Worm (Caenorhabditis elegans) whole organism, L1 larva: ENCODE results near the gene dmd-5.

Experiments
- C16A3.4 ChIP-seq: fragments of 150-350 bp; optimal IDR thresholded peaks from 2 replicates; lab custom pipeline; 2014; ENCODE audit warnings: missing biosample characterization, missing genetic modification characterization
- C34B4.2 ChIP-seq: sonication (generic microtip); optimal IDR thresholded peaks from 2 replicates; lab custom pipeline; 2017; ENCODE audit warnings: mild to moderate bottlenecking, missing genetic modification characterization, missing compliant biosample characterization
- F16B12.6 ChIP-seq: fragments of 150-350 bp; optimal IDR thresholded peaks from 2 replicates; lab custom pipeline; 2014; ENCODE audit warnings: missing biosample characterization, missing genetic modification characterization
- Y116A8C.19 ChIP-seq: sonication (generic microtip); optimal IDR thresholded peaks from 2 replicates; lab custom pipeline; 2016; ENCODE audit warnings: missing compliant biosample characterization, missing genetic modification characterization, borderline replicate concordance
- aha-1 ChIP-seq: fragments of 150-350 bp; optimal IDR thresholded peaks from 2 replicates; lab custom pipeline; 2014; ENCODE audit warnings: missing biosample characterization, missing genetic modification characterization
- ceh-63 ChIP-seq: fragments of 200-800 bp; sonication (Bioruptor generic); optimal IDR thresholded peaks from 2 replicates; lab custom pipeline; 2018; ENCODE audit warnings: mild to moderate bottlenecking, missing genetic modification characterization, missing compliant biosample characterization
- ceh-82 ChIP-seq, 3 experiments: fragments of 150-350 bp in 1 of 3; sonication (generic microtip) in 2 of 3; optimal IDR thresholded peaks; 2 replicates each; lab custom pipeline; 2014 to 2017; ENCODE audit warnings: missing biosample characterization in 3 of 3, missing genetic modification characterization in 3 of 3
- ceh-90 ChIP-seq: sonication (generic microtip); optimal IDR thresholded peaks from 2 replicates; lab custom pipeline; 2016; ENCODE audit warnings: missing genetic modification characterization, missing compliant biosample characterization
- dpl-1 ChIP-seq, 3 experiments: fragments of 150-350 bp in 2 of 3; sonication (generic microtip) in 1 of 3; optimal IDR thresholded peaks; 2 replicates each; lab custom pipeline; 2014 to 2017; ENCODE audit warnings: missing biosample characterization in 3 of 3, missing genetic modification characterization in 3 of 3, missing genetic modification reagents in 3 of 3
- dsc-1 ChIP-seq: sonication (generic microtip); optimal IDR thresholded peaks from 2 replicates; lab custom pipeline; 2016; ENCODE audit warnings: mild to moderate bottlenecking, missing genetic modification characterization, missing compliant biosample characterization
- efl-1 ChIP-seq, 4 experiments: fragments of 150-350 bp; optimal IDR thresholded peaks in 3 of 4; peaks in 1 of 4; 1 replicate in 1 of 4; 2 replicates in 3 of 4; lab custom pipeline; 2014; ENCODE audit warnings: missing biosample characterization in 2 of 4, missing genetic modification characterization in 2 of 4, missing genetic modification reagents in 2 of 4
- egl-13 ChIP-seq: sonication (generic microtip); optimal IDR thresholded peaks from 2 replicates; lab custom pipeline; 2016; ENCODE audit warnings: missing genotype, missing genetic modification reagents, missing genetic modification characterization, missing compliant biosample characterization
- fkh-4 ChIP-seq: sonication (generic microtip); optimal IDR thresholded peaks from 2 replicates; lab custom pipeline; 2016; ENCODE audit warnings: missing compliant biosample characterization, missing genetic modification characterization, borderline replicate concordance
- grh-1 ChIP-seq: fragments of 200-800 bp; sonication (Bioruptor generic); IDR thresholded peaks from 2 replicates; pipeline ENCODE4 v1.3.6; 2022; ENCODE audit warnings: missing genetic modification reagents, missing genetic modification characterization, missing compliant biosample characterization
- hlh-17 ChIP-seq: fragments of 200-800 bp; sonication (Bioruptor generic); optimal IDR thresholded peaks from 2 replicates; lab custom pipeline; 2018; ENCODE audit warnings: missing genetic modification characterization, mild to moderate bottlenecking, missing compliant biosample characterization, moderate library complexity, borderline replicate concordance
- hlh-4 ChIP-seq: sonication (generic microtip); optimal IDR thresholded peaks from 2 replicates; lab custom pipeline; 2016; ENCODE audit warnings: mild to moderate bottlenecking, missing genetic modification characterization, missing compliant biosample characterization
- irx-1 ChIP-seq: sonication (generic microtip); optimal IDR thresholded peaks from 2 replicates; lab custom pipeline; 2016; ENCODE audit warnings: missing genetic modification characterization, missing compliant biosample characterization
- isw-1 ChIP-seq: fragments of 200-800 bp; sonication (Bioruptor generic); IDR thresholded peaks from 2 replicates; pipeline ENCODE4 v1.3.6; 2022; ENCODE audit warnings: missing genetic modification characterization, missing compliant biosample characterization
- jun-1 ChIP-seq: fragments of 150-350 bp; optimal IDR thresholded peaks from 2 replicates; lab custom pipeline; 2014; ENCODE audit warnings: missing biosample characterization, missing genetic modification reagents, missing genetic modification characterization
- lin-14 ChIP-seq: fragments of 200-800 bp; sonication (Bioruptor generic); optimal IDR thresholded peaks from 2 replicates; lab custom pipeline; 2018; ENCODE audit warnings: mild to moderate bottlenecking, missing genetic modification characterization, moderate library complexity, missing compliant biosample characterization
- lin-15B ChIP-seq: fragments of 150-350 bp; sonication (generic microtip); optimal IDR thresholded peaks from 3 replicates; lab custom pipeline; 2014; ENCODE audit warnings: missing biosample characterization, missing genetic modification characterization
- mab-9 ChIP-seq: fragments of 200-800 bp; sonication (Bioruptor generic); IDR thresholded peaks from 2 replicates; pipeline ENCODE4 v1.3.6; 2022; ENCODE audit warnings: missing genetic modification reagents, missing genetic modification characterization, missing compliant biosample characterization
- nhr-12 ChIP-seq: sonication (generic microtip); optimal IDR thresholded peaks from 2 replicates; lab custom pipeline; 2017; ENCODE audit warnings: missing biosample characterization, missing genetic modification characterization
- nhr-20 ChIP-seq: sonication (generic microtip); optimal IDR thresholded peaks from 2 replicates; lab custom pipeline; 2016; ENCODE audit warnings: mild to moderate bottlenecking, missing genetic modification characterization, missing compliant biosample characterization
- nhr-237 ChIP-seq: fragments of 150-350 bp; optimal IDR thresholded peaks from 2 replicates; lab custom pipeline; 2014; ENCODE audit warnings: missing biosample characterization, missing genetic modification characterization
- nhr-28 ChIP-seq: fragments of 150-350 bp; optimal IDR thresholded peaks from 2 replicates; lab custom pipeline; 2014; ENCODE audit warnings: missing biosample characterization, missing genetic modification characterization
- nhr-71 ChIP-seq: sonication (generic microtip); optimal IDR thresholded peaks from 2 replicates; lab custom pipeline; 2016; ENCODE audit warnings: mild to moderate bottlenecking, missing genetic modification characterization, moderate library complexity, missing compliant biosample characterization
- nhr-76 ChIP-seq: sonication (generic microtip); optimal IDR thresholded peaks from 2 replicates; lab custom pipeline; 2017; ENCODE audit warnings: missing biosample characterization, missing genetic modification characterization
- nhr-77 ChIP-seq: fragments of 150-350 bp; optimal IDR thresholded peaks from 2 replicates; lab custom pipeline; 2014; ENCODE audit warnings: missing biosample characterization, missing genetic modification characterization
- nhr-84 ChIP-seq: sonication (generic microtip); optimal IDR thresholded peaks from 2 replicates; lab custom pipeline; 2017; ENCODE audit warnings: missing biosample characterization, missing genetic modification characterization
- nhr-90 ChIP-seq: sonication (generic microtip); optimal IDR thresholded peaks from 2 replicates; lab custom pipeline; 2016; ENCODE audit warnings: mild to moderate bottlenecking, missing genetic modification characterization, missing compliant biosample characterization; ENCODE audit not compliant: poor library complexity
- pag-3 ChIP-seq: sonication (generic microtip); optimal IDR thresholded peaks from 2 replicates; lab custom pipeline; 2017; ENCODE audit warnings: missing genetic modification characterization, mild to moderate bottlenecking, missing compliant biosample characterization, antibody characterized with exemption, borderline replicate concordance; ENCODE audit not compliant: insufficient read depth
- pax-3 ChIP-seq: fragments of 200-800 bp; sonication (Bioruptor generic); optimal IDR thresholded peaks from 2 replicates; lab custom pipeline; 2018; ENCODE audit warnings: mild to moderate bottlenecking, missing genetic modification characterization, moderate library complexity, missing compliant biosample characterization
- rnt-1 ChIP-seq: sonication (generic microtip); optimal IDR thresholded peaks from 2 replicates; lab custom pipeline; 2016; ENCODE audit warnings: mild to moderate bottlenecking, missing genetic modification characterization, moderate library complexity, missing compliant biosample characterization
- snpc-4 ChIP-seq: fragments of 150-350 bp; optimal IDR thresholded peaks from 2 replicates; lab custom pipeline; 2014; ENCODE audit warnings: missing biosample characterization, missing genetic modification characterization
- unc-130 ChIP-seq: fragments of 150-350 bp; optimal IDR thresholded peaks from 2 replicates; lab custom pipeline; 2017; ENCODE audit warnings: missing biosample characterization, missing genetic modification characterization, inconsistent platforms
- unc-62 ChIP-seq: fragments of 150-350 bp; optimal IDR thresholded peaks from 2 replicates; lab custom pipeline; 2014; ENCODE audit warnings: missing biosample characterization, missing genetic modification reagents, missing genetic modification characterization
- unc-86 ChIP-seq: sonication (generic microtip); optimal IDR thresholded peaks from 2 replicates; lab custom pipeline; 2016; ENCODE audit warnings: missing genetic modification characterization, missing compliant biosample characterization
- unc-98 ChIP-seq: fragments of 200-800 bp; sonication (Bioruptor generic); IDR thresholded peaks from 2 replicates; pipeline ENCODE4 v1.3.6; 2022; ENCODE audit warnings: missing genetic modification characterization, missing compliant biosample characterization
- vab-15 ChIP-seq: sonication (generic microtip); optimal IDR thresholded peaks from 2 replicates; lab custom pipeline; 2017; ENCODE audit warnings: missing genotype, mild to moderate bottlenecking, missing genetic modification characterization, missing compliant biosample characterization
- zip-4 ChIP-seq: fragments of 200-800 bp; sonication (Bioruptor generic); optimal IDR thresholded peaks from 2 replicates; lab custom pipeline; 2018; ENCODE audit warnings: mild to moderate bottlenecking, missing genetic modification characterization, moderate library complexity, missing compliant biosample characterization
- ztf-4 ChIP-seq: fragments of 150-350 bp; optimal IDR thresholded peaks from 2 replicates; lab custom pipeline; 2014; ENCODE audit warnings: missing biosample characterization, missing genetic modification characterization

The dmd-5 gene

DNA sequence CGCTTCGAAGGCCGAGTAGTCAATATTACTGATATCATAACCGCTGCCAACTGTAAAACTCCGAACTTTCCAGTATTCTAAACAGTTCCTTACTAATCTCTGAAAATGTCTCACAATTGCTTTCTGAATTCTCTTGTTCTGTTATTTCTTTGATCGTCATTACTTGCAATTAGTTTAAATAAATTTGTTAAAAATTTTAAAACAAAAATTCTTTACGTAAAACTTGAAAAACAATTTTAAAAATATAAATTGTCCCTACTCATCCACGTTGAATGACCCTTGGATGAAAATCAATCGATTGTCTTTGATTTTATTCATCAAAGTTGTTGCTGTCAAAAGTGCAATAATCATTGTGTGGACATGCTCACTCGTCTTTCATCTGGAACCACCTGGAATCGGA, 20.2 kb upstream of the dmd-5 start, which contains the start of gene acdh-8:
acdh-8 (plus strand) TSS at position 301 of the 400 bp plus-strand sequence.
- TF ChIP-seq C16A3.4 (tag; lab: Kevin White, UChicago): no peak
- TF ChIP-seq nhr-77: no peak
- TF ChIP-seq aha-1 (tag; lab: Kevin White, UChicago): no peak
- no peak for TF ChIP-seq egl-13 (tag; lab: Kevin White, UChicago)
- TF ChIP-seq snpc-4 (tag; lab: Kevin White, UChicago): no peak
- no peak for TF ChIP-seq dsc-1
- no peak for TF ChIP-seq nhr-90 (tag; lab: Kevin White, UChicago)
- no peak for TF ChIP-seq unc-130 (tag; lab: Kevin White, UChicago)
- TF ChIP-seq ceh-63 (GFP tag; lab: Kevin White, UChicago): no peak
- TF ChIP-seq C34B4.2 (tag; lab: Kevin White, UChicago): no peak
- no peak for TF ChIP-seq nhr-28
- TF ChIP-seq, all 84 proteins: peak for 0

DNA sequence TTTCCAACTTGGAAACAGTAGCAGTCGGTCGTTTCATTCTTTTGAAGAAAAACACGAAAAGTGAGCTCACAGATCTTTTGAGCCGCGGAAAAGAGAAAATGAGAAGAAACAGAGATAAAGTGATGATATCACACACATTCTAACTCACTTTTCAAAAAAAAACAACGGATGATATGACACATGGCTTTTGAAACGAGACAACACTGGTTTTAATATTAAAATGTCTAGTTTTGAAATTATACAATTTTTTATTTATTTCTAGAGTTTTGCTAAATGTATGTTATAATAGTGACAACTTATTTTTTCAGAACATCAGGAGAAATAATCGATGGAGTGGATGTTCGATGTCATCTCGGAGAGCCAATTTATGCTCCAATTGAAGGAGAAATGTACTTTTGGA, 18.5 kb upstream of the dmd-5 start, which contains the start of gene K05F1.14:
K05F1.14 (minus strand) TSS at position 101 of the 400 bp plus-strand sequence.
- TF ChIP-seq nhr-90 (tag; lab: Kevin White, UChicago) (no peak), ceh-82 (tag; optimal IDR thresholded peaks at IDR 0.05; lab: Kevin White, UChicago) (no peak)

DNA sequence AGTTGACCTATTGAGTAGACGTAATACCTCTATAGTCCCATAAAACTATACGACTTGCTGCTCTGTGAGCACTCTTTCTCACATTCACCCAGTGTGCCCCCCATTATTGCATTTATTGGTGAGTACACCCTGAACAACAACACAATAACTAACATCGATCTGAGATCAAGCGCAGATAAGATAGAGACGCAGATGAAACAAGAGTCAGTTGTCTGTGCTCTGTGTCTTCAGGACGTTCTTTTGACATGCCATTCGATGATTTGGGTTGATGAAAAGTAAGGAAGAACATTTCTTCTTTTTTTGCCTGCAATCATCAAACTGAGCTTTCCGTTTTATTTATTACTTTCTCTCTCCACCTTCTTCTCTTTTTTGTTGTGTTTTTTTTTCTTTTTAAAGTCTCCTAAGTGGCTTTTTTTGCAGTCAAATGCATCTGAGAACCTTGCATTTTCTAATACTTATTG, 16.3 kb upstream of the dmd-5 start, which contains the start of gene lect-2:
lect-2 (plus strand) TSS at position 411 of the 461 bp plus-strand sequence.
- TF ChIP-seq pag-3: peak; percentile 89
- TF ChIP-seq ztf-4: no peak
- TF ChIP-seq unc-86 (tag; lab: Kevin White, UChicago): no peak
- no peak for TF ChIP-seq nhr-20 (tag; lab: Kevin White, UChicago)
- TF ChIP-seq unc-130 (tag; lab: Kevin White, UChicago): no peak
- no peak for TF ChIP-seq fkh-4
- TF ChIP-seq Y116A8C.19 (tag; lab: Kevin White, UChicago): no peak
- TF ChIP-seq rnt-1 (tag; lab: Kevin White, UChicago): peak; percentile 36
- no peak for TF ChIP-seq zip-4
- peak; percentile 0 for TF ChIP-seq nhr-71 (tag; lab: Kevin White, UChicago)
- no peak for TF ChIP-seq hlh-17 (GFP tag; lab: Kevin White, UChicago)
- peak; percentile 58 for TF ChIP-seq lin-14 (GFP tag; lab: Kevin White, UChicago)
- no peak for TF ChIP-seq mab-9
- no peak for TF ChIP-seq efl-1 (optimal IDR thresholded peaks at IDR 0.05; lab: Kevin White, UChicago)
- TF ChIP-seq efl-1 (GFP tag; optimal IDR thresholded peaks at IDR 0.05 in 1 of 2; lab: Kevin White, UChicago): peak in 1 of 2 experiments; percentile 42
- TF ChIP-seq F16B12.6: no peak
- TF ChIP-seq ceh-82 (tag; optimal IDR thresholded peaks at IDR 0.05; lab: Kevin White, UChicago): no peak

DNA sequence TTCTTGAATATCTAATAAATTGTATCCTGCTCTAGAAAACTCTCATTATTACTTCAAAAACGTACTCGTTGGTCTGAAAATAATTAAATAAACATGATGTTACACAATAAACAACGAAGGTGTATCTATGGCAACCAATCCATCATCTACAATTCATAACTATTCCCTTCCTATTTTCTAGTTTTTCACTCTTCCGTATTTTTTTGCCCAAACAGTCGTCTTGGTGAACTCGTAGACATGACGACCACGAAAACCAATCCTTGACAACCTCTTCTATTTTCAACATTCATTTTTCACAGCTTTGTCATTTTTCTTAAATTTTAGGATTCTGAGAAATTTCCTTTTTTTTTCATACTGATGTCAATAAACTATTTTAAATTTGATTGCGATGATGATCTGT, 14.8 kb upstream of the dmd-5 start, which contains the start of gene K05F1.13:
K05F1.13 (plus strand) TSS at position 301 of the 400 bp plus-strand sequence.
- TF ChIP-seq lin-15B (tag; lab: Kevin White, UChicago) (no peak), ztf-4 (no peak), hlh-4 (tag; lab: Kevin White, UChicago) (no peak), nhr-76 (no peak)

DNA sequence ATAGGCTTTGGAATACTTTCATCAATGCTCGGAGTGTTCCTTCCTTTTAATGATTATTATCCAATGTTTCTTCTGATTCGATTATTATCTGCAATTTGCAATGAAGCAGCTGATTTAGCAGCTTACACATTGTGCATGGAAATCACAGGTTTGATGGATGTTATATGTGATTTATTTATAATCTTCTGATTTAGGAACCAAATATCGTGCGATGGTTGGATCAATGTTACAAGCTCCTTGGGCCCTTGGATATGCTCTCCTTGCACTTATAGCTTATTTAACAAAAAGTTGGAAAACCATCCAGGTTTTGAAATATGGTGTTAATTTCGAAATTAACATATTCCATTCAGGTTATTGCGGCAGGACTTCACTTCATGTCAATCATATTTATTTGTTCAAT, 11.5 kb upstream of the dmd-5 start:
- TF ChIP-seq jun-1 (tag; lab: Kevin White, UChicago): no peak
- no peak for TF ChIP-seq hlh-17 (GFP tag; lab: Kevin White, UChicago)
- no peak for TF ChIP-seq efl-1 (optimal IDR thresholded peaks at IDR 0.05; lab: Kevin White, UChicago)
- TF ChIP-seq efl-1 (GFP tag; optimal IDR thresholded peaks at IDR 0.05 in 1 of 2; lab: Kevin White, UChicago): no peak
- TF ChIP-seq nhr-84 (tag; lab: Kevin White, UChicago): no peak
- TF ChIP-seq unc-62 (GFP tag; lab: Kevin White, UChicago): no peak
- TF ChIP-seq nhr-12 (tag; lab: Kevin White, UChicago): no peak
- no peak for TF ChIP-seq dpl-1 (GFP tag; optimal IDR thresholded peaks at IDR 0.05; lab: Kevin White, UChicago)
- no peak for TF ChIP-seq ceh-82 (tag; optimal IDR thresholded peaks at IDR 0.05; lab: Kevin White, UChicago)
- no peak for TF ChIP-seq unc-98
- no peak for TF ChIP-seq grh-1 (GFP tag; lab: Robert Waterston, UW)
- TF ChIP-seq vab-15: no peak
- TF ChIP-seq isw-1 (GFP tag; lab: Robert Waterston, UW): no peak
- TF ChIP-seq nhr-28: no peak
- no peak for TF ChIP-seq Y116A8C.19 (tag; lab: Kevin White, UChicago)
- no peak for TF ChIP-seq dsc-1
- no peak for TF ChIP-seq ceh-90 (tag; lab: Kevin White, UChicago)
- TF ChIP-seq irx-1 (tag; lab: Kevin White, UChicago): no peak
- no peak for TF ChIP-seq nhr-237
- no peak for TF ChIP-seq pax-3 (tag; lab: Kevin White, UChicago)
